Worm (Caenorhabditis elegans): Measurements from ENCODE around the gene F40G12.7.

Gene F40G12.7

ce11 chrV:14240694-14241201 is 33.6 kb upstream of the F40G12.7 start, which contains the start of gene K02E11.10:
TSS of gene K02E11.10 (minus strand) at chrV:14241151.
- TF ChIP-seq Y55F3AM.14 (GFP tag; optimal IDR thresholded peaks at IDR 0.05): peak; percentile 2
- no peak for TF ChIP-seq nhr-25 (tag; optimal IDR thresholded peaks at IDR 0.05)

ce11 chrV:14243904-14244303 is 30.5 kb upstream of the F40G12.7 start, which contains the start of gene sre-7:
TSS of gene sre-7 (plus strand) at chrV:14244204.
- TF ChIP-seq unc-55 (GFP tag; optimal IDR thresholded peaks at IDR 0.05): no peak
- TF ChIP-seq elt-1 (tag; optimal IDR thresholded peaks at IDR 0.05): no peak
- no peak for TF ChIP-seq unc-39 (tag; optimal IDR thresholded peaks at IDR 0.05)
- no peak for TF ChIP-seq ztf-4 (tag; optimal IDR thresholded peaks at IDR 0.05)
- TF ChIP-seq ceh-16 (tag; optimal IDR thresholded peaks at IDR 0.05): no peak
- TF ChIP-seq nhr-77 (tag; optimal IDR thresholded peaks at IDR 0.05): no peak
- no peak for TF ChIP-seq mbf-1 (tag; optimal IDR thresholded peaks at IDR 0.05)
- TF ChIP-seq F13H6.1 (tag; optimal IDR thresholded peaks at IDR 0.05): no peak
- TF ChIP-seq snpc-4 (tag; optimal IDR thresholded peaks at IDR 0.05): no peak
- TF ChIP-seq sma-9 (GFP tag; optimal IDR thresholded peaks at IDR 0.05): no peak
- no peak for TF ChIP-seq sma-9 (tag; optimal IDR thresholded peaks at IDR 0.05)

- no peak for TF ChIP-seq snpc-4 (tag; optimal IDR thresholded peaks at IDR 0.05)
- no peak for TF ChIP-seq ztf-1 (GFP tag; conservative IDR thresholded peaks at IDR 0.05)
- no peak for TF ChIP-seq sem-4 (tag; optimal IDR thresholded peaks at IDR 0.05)
- no peak for TF ChIP-seq unc-39 (tag; optimal IDR thresholded peaks at IDR 0.05)
- TF ChIP-seq nhr-23 (tag; optimal IDR thresholded peaks at IDR 0.05): no peak
- TF ChIP-seq egl-27 (tag; optimal IDR thresholded peaks at IDR 0.05): no peak
- no peak for TF ChIP-seq nhr-10 (tag; optimal IDR thresholded peaks at IDR 0.05)
These were observed 27.6 kb upstream of the F40G12.7 start, which contains the start of gene K02E11.3 for ce11 chrV:14246761-14247160. TSS of gene K02E11.3 (minus strand) at chrV:14246861.

ce11 chrV:14248025-14248424 is 26.3 kb upstream of the F40G12.7 start, which contains the start of gene K02E11.4:
TSS of gene K02E11.4 (minus strand) at chrV:14248125.
- TF ChIP-seq ceh-82 (tag; optimal IDR thresholded peaks at IDR 0.05): no peak
- no peak for TF ChIP-seq sma-9 (GFP tag; optimal IDR thresholded peaks at IDR 0.05)
- TF ChIP-seq sma-9 (tag; optimal IDR thresholded peaks at IDR 0.05): no peak
- no peak for TF ChIP-seq lin-13 (GFP tag; optimal IDR thresholded peaks at IDR 0.05)

- TF ChIP-seq nhr-25 (tag; optimal IDR thresholded peaks at IDR 0.05) (no peak), zag-1 (tag; optimal IDR thresholded peaks at IDR 0.05) (no peak), ZK546.5 (tag; optimal IDR thresholded peaks at IDR 0.05) (no peak)
These were observed 25.7 kb upstream of the F40G12.7 start, which contains the start of gene K02E11.6 for ce11 chrV:14248654-14249053. TSS of gene K02E11.6 (plus strand) at chrV:14248802.

- TF ChIP-seq mdl-1 (tag; optimal IDR thresholded peaks at IDR 0.05) (no peak), elt-3 (tag; optimal IDR thresholded peaks at IDR 0.05) (no peak), nhr-25 (tag; optimal IDR thresholded peaks at IDR 0.05) (no peak), unc-55 (GFP tag; optimal IDR thresholded peaks at IDR 0.05) (no peak), blmp-1 (tag; optimal IDR thresholded peaks at IDR 0.05; ENCODE audit: insufficient read depth) (no peak), sma-3 (GFP tag; optimal IDR thresholded peaks at IDR 0.05) (no peak), lin-39 (tag; optimal IDR thresholded peaks at IDR 0.05) (no peak), nhr-23 (tag; optimal IDR thresholded peaks at IDR 0.05) (no peak), elt-1 (tag; optimal IDR thresholded peaks at IDR 0.05) (no peak), ztf-11 (tag; optimal IDR thresholded peaks at IDR 0.05) (no peak), lsy-2 (tag; optimal IDR thresholded peaks at IDR 0.05) (no peak), nhr-11 (tag; optimal IDR thresholded peaks at IDR 0.05) (no peak), nhr-12 (tag; optimal IDR thresholded peaks at IDR 0.05) (no peak), nhr-6 (tag; optimal IDR thresholded peaks at IDR 0.05) (no peak)
These were observed 22.3 kb upstream of the F40G12.7 start, which contains the start of gene K02E11.5 for ce11 chrV:14252025-14252424. TSS of gene K02E11.5 (plus strand) at chrV:14252325.
